Fruit fly (Drosophila melanogaster) S2 (cell line): ENCODE data around the gene CG45089.

Experiments used
- CG8478 ChIP-seq: fragments of >200 bp; optimal IDR thresholded peaks from 2 replicates; lab custom pipeline; 2018
- CTCF ChIP-seq, 2 experiments: fragments of >200 bp; optimal IDR thresholded peaks; 2 replicates each; lab custom pipeline; 2018

DNA sequence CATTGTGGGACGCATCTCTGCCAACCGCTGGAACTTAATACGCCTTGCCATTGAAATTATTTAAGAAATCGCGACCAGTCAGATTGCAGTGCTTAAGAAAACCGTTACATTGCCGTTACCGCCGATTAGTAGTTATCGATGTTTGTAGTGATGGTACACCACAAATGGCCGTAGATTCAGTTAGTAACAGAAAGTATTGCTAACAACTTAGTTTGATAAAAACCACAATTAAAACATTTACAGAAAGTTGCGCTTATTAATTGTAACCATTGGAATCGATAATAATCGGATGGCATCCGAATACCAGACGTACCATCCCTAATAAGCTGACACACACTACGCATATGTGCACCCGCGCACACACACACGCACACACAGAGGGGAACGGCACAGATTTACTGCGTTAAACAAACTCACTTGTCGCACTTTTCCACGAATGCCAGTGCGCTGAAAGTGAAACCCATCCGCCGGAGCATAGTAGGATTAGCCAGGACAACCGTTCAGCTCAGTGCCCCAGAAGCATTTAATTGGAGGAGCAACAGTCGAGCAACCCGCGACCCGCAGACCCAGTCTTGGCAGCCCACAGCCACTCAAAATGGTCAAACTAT is 26.6 kb upstream of the CG45089 start, which contains the start of the genes hdm and Ykt6:
- TF ChIP-seq CTCF (optimal IDR thresholded peaks at IDR 0.05; lab: Kevin White, UChicago) (peak in 1 of 2 experiments; percentile 2), CG8478 (lab: Kevin White, UChicago) (no peak)
